Fruit fly (Drosophila melanogaster) whole organism: Measurements from ENCODE around the gene sun.

Experiments used
- Dll ChIP-seq: fragments of >200 bp; optimal IDR thresholded peaks from 2 replicates; lab custom pipeline; 2017
- EcR ChIP-seq, 2 experiments: fragments of >200 bp; optimal IDR thresholded peaks; 2 replicates each; lab custom pipeline; 2017; ENCODE audit warnings: missing biosample characterization in 2 of 2, missing genetic modification characterization in 2 of 2, missing genetic modification reagents in 2 of 2
- pan ChIP-seq: fragments of >200 bp; optimal IDR thresholded peaks from 2 replicates; lab custom pipeline; 2017
- psq ChIP-seq: fragments of >200 bp; optimal IDR thresholded peaks from 2 replicates; lab custom pipeline; 2017
- usp ChIP-seq: fragments of >200 bp; optimal IDR thresholded peaks from 2 replicates; lab custom pipeline; 2017; ENCODE audit warnings: missing biosample characterization, missing genetic modification characterization, mixed read lengths

- TF ChIP-seq psq (lab: Kevin White, UChicago) (no peak), Dll (no peak), usp (GFP tag; lab: Kevin White, UChicago) (no peak), pan (no peak), EcR (GFP tag; optimal IDR thresholded peaks at IDR 0.05; lab: Kevin White, UChicago) (no peak)
Observed at dm6 chrX:15813224-15813623, 35.8 kb downstream of the sun start.
